Fruit fly (Drosophila melanogaster): ENCODE results near the gene Mtr3.

Gene Mtr3

DNA sequence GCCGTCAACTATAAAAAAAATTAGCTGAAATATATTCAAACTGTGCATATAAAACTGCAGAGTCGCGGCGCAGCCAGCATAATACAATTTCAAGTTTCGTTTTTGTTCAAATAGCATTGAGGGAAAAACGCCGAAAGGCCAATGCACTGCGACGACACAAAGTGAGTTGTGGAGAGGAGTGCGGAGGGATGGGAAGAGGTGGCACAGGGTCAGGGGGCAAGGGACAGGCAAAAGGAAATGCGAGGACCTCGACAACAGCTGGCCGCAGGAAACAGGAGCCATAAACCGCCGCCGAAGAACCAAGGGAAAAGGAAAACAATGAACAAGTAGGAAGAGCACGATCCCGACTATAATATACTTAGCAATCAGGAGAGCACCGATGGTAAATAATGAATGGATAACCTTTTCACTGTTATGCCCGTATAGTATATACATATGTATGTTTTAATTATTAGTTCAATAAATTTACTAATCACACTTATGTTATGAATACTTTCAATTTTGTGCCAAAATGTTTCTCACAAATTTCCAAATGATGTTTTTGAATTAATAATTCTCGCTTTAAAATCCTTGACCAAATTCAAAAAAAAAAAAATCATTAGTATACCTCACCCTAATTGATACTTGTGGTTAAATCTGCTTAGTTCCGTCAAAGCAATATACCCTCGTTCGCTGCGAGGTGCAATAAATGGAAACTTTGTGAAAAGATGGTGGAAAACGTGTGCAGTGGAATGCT is 14.8 kb downstream of the Mtr3 start (continued):
- TF ChIP-seq Ets96B (tag; optimal IDR thresholded peaks at IDR 0.05) (peak; percentile 35), Gug (GFP tag; IDR thresholded peaks at IDR 0.05) (no peak), fd59A (GFP tag; optimal IDR thresholded peaks at IDR 0.05) (peak; percentile 50), pdm3 (GFP tag; optimal IDR thresholded peaks at IDR 0.05) (peak; percentile 55), dac (GFP tag; optimal IDR thresholded peaks at IDR 0.05) (peak; percentile 28), CG16779 (tag; optimal IDR thresholded peaks at IDR 0.05) (no peak), CG4318 (GFP tag; optimal IDR thresholded peaks at IDR 0.05) (peak; percentile 42), CG7368 (GFP tag; optimal IDR thresholded peaks at IDR 0.05) (no peak)

DNA sequence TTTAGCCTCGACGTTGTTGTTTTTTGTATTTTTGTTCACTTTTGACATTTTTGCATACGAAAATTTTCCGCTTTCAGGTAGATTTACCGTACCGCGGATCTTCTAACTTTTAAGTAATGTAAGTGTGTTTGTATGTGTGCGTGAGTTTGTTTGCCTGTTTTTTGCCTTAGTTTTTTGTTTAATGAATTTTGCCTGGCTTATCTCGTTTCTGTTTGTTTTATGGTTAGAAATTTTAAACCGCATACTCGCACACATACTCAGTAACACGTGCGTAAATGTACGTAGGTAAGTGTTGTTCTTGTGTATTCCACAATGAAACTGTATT is 15.9 kb downstream of the Mtr3 start:
- TF ChIP-seq CG3919 (GFP tag; optimal IDR thresholded peaks at IDR 0.05) = no peak
- TF ChIP-seq Smox (GFP tag; optimal IDR thresholded peaks at IDR 0.05) = no peak
- peak; percentile 58 for TF ChIP-seq fkh (GFP tag; optimal IDR thresholded peaks at IDR 0.05)

DNA sequence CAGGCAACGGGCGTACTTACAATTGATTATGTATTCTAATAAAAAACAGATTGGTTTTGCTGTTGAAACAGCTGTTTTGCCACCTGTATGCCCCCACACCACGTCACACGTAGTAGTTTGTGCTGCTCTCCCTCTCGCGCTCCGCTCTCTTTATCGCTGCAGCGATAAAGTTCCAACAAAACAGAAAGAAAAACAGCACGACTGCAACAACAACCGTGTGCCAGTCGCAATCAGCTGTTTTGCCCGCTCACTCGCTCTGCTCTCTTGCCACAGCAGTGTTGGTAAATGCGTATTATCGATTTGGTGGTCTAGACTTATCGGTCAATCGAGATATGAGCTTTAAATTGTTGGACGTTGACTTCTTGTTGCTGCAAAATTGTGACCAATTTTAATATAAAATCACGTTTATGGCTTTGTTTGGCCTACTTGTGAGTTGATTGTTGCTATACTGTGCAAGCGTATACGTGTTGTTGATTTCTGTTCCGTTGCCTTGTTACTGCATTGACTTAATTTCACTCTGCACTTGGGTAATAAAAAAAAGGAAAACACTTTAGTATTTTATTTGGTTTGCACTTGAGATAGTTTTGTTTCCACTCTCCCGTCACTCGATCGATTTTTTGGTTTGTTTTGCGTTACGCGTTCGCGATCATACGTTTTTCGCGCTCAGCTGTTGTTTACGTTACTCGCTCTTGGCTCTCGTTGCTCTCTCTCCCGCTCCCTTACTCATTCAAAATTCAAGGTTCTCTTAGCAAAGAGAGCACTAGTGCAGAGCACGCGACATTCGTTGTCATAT is 16.4 kb downstream of the Mtr3 start:
- TF ChIP-seq CG3032 (tag; optimal IDR thresholded peaks at IDR 0.05) (no peak), CG11762 (GFP tag; optimal IDR thresholded peaks at IDR 0.05; ENCODE audit: insufficient read depth) (no peak), dac (GFP tag; optimal IDR thresholded peaks at IDR 0.05) (no peak), salr (GFP tag; optimal IDR thresholded peaks at IDR 0.05) (peak in 1 of 2 experiments; percentile 51), CG6854 (GFP tag; optimal IDR thresholded peaks at IDR 0.05) (no peak), pdm3 (GFP tag; optimal IDR thresholded peaks at IDR 0.05) (peak; percentile 31), CG7368 (GFP tag; optimal IDR thresholded peaks at IDR 0.05) (peak; percentile 47), Eip93F (GFP tag; optimal IDR thresholded peaks at IDR 0.05) (peak; percentile 15), CG9139 (GFP tag; optimal IDR thresholded peaks at IDR 0.05) (peak; percentile 24), Sox14 (GFP tag; optimal IDR thresholded peaks at IDR 0.05) (peak; percentile 46), CG11902 (GFP tag; optimal IDR thresholded peaks at IDR 0.05) (no peak), CG10669 (GFP tag; optimal IDR thresholded peaks at IDR 0.05) (peak; percentile 20), CG10631 (GFP tag; optimal IDR thresholded peaks at IDR 0.05) (no peak), Sox102F (GFP tag; optimal IDR thresholded peaks at IDR 0.05) (peak; percentile 15), esn (GFP tag; optimal IDR thresholded peaks at IDR 0.05) (peak; percentile 48), lz (GFP tag; optimal IDR thresholded peaks at IDR 0.05) (peak; percentile 28), CG6276 (GFP tag; optimal IDR thresholded peaks at IDR 0.05) (peak; percentile 57), CG4318 (GFP tag; optimal IDR thresholded peaks at IDR 0.05) (no peak), CG8319 (GFP tag; optimal IDR thresholded peaks at IDR 0.05) (no peak), Met (GFP tag; optimal IDR thresholded peaks at IDR 0.05) (peak; percentile 53), cyc (GFP tag; optimal IDR thresholded peaks at IDR 0.05) (no peak), Eip78C (GFP tag) (peak; percentile 62), vri (GFP tag; optimal IDR thresholded peaks at IDR 0.05) (peak; percentile 32), fd85E (GFP tag; optimal IDR thresholded peaks at IDR 0.05) (peak; percentile 25), CG1621 (tag; optimal IDR thresholded peaks at IDR 0.05) (peak; percentile 19), CG31627 (GFP tag; optimal IDR thresholded peaks at IDR 0.05) (peak; percentile 15), CG34406 (GFP tag; optimal IDR thresholded peaks at IDR 0.05) (peak; percentile 21), Hr38 (GFP tag; optimal IDR thresholded peaks at IDR 0.05) (no peak), Lpt (GFP tag; optimal IDR thresholded peaks at IDR 0.05) (no peak), net (GFP tag; optimal IDR thresholded peaks at IDR 0.05) (peak; percentile 9), svp (GFP tag) (peak; percentile 69), Blimp-1 (GFP tag; optimal IDR thresholded peaks at IDR 0.05) (no peak), ss (GFP tag; optimal IDR thresholded peaks at IDR 0.05) (peak; percentile 1 to 69), CG3919 (GFP tag; optimal IDR thresholded peaks at IDR 0.05) (peak; percentile 27), eg (GFP tag; IDR thresholded peaks at IDR 0.05) (peak; percentile 81), Eip75B (GFP tag; optimal IDR thresholded peaks at IDR 0.05) (no peak), CG8632 (GFP tag; optimal IDR thresholded peaks at IDR 0.05) (peak; percentile 10), Gug (GFP tag; IDR thresholded peaks at IDR 0.05) (no peak), Ets96B (tag; optimal IDR thresholded peaks at IDR 0.05) (peak; percentile 59), fkh (GFP tag; optimal IDR thresholded peaks at IDR 0.05) (peak; percentile 33), CG15336 (GFP tag; IDR thresholded peaks at IDR 0.05) (peak; percentile 20)

Measured in whole organism, prepupa.